Fruit fly (Drosophila melanogaster) whole organism, embryonic: ENCODE measurements around the gene Ogdh.

Source experiments
- Aef1 ChIP-seq: fragments of 200-800 bp; sonication (Bioruptor generic); IDR thresholded peaks from 3 replicates; pipeline ENCODE4 v1.3.6; 2022; ENCODE audit warnings: missing biosample characterization, missing genetic modification characterization
- Antp ChIP-seq: fragments of 200-800 bp; sonication (Bioruptor generic); optimal IDR thresholded peaks from 3 replicates; lab custom pipeline; 2016; ENCODE audit warnings: missing biosample characterization, missing genetic modification characterization
- B-H1 ChIP-seq: fragments of 200-800 bp; sonication (Bioruptor generic); IDR thresholded peaks from 3 replicates; pipeline ENCODE4 v1.3.6; 2022; ENCODE audit warnings: missing biosample characterization, missing genetic modification characterization
- Blimp-1 ChIP-seq: fragments of 200-800 bp; sonication (Bioruptor generic); optimal IDR thresholded peaks from 3 replicates; lab custom pipeline; 2018; ENCODE audit warnings: missing biosample characterization, missing genetic modification characterization, mild to moderate bottlenecking, moderate library complexity, missing genetic modification reagents
- CG10462 ChIP-seq: fragments of 200-800 bp; sonication (Bioruptor generic); optimal IDR thresholded peaks from 2 replicates; lab custom pipeline; 2016; ENCODE audit warnings: missing biosample characterization, missing genetic modification characterization
- CG11247 ChIP-seq: fragments of 200-800 bp; sonication (Bioruptor generic); IDR thresholded peaks from 2 replicates; pipeline ENCODE4 v1.3.6; 2022; ENCODE audit warnings: missing biosample characterization, missing genetic modification characterization
- CG12071 ChIP-seq: fragments of 200-800 bp; sonication (Bioruptor generic); optimal IDR thresholded peaks from 3 replicates; lab custom pipeline; 2018; ENCODE audit warnings: missing biosample characterization, mild to moderate bottlenecking, missing genetic modification characterization
- CG12942 ChIP-seq: fragments of 200-800 bp; sonication (Bioruptor generic); optimal IDR thresholded peaks from 3 replicates; lab custom pipeline; 2016; ENCODE audit warnings: missing biosample characterization, missing genetic modification characterization
- CG13287 ChIP-seq: fragments of 200-800 bp; sonication (Bioruptor generic); IDR thresholded peaks from 2 replicates; pipeline ENCODE4 v1.3.6; 2022; ENCODE audit warnings: missing biosample characterization, missing genetic modification characterization; ENCODE audit not compliant: partially characterized antibody
- CG13775 ChIP-seq: fragments of 200-800 bp; sonication (Bioruptor generic); optimal IDR thresholded peaks from 3 replicates; lab custom pipeline; 2017; ENCODE audit warnings: missing biosample characterization, mild to moderate bottlenecking, missing genetic modification characterization
- CG15696 ChIP-seq: fragments of 200-800 bp; sonication (Bioruptor generic); optimal IDR thresholded peaks from 2 replicates; lab custom pipeline; 2019; ENCODE audit warnings: missing biosample characterization, mild to moderate bottlenecking, missing genetic modification characterization, moderate library complexity
- CG17612 ChIP-seq: fragments of 200-800 bp; sonication (Bioruptor generic); IDR thresholded peaks from 2 replicates; pipeline ENCODE4 v1.3.6; 2022; ENCODE audit warnings: missing biosample characterization, missing genetic modification characterization
- CG1832 ChIP-seq: fragments of 200-800 bp; sonication (Bioruptor generic); optimal IDR thresholded peaks from 2 replicates; lab custom pipeline; 2017; ENCODE audit warnings: missing biosample characterization, mild to moderate bottlenecking, missing genetic modification characterization, inconsistent platforms
- CG18599 ChIP-seq: fragments of 200-800 bp; sonication (Bioruptor generic); optimal IDR thresholded peaks from 3 replicates; lab custom pipeline; 2017; ENCODE audit warnings: missing biosample characterization, missing genetic modification characterization, mild to moderate bottlenecking, moderate library complexity, missing genetic modification reagents
- CG2712 ChIP-seq: fragments of 200-800 bp; optimal IDR thresholded peaks from 3 replicates; lab custom pipeline; 2019; ENCODE audit warnings: missing biosample characterization, mild to moderate bottlenecking, missing genetic modification characterization, moderate library complexity
- CG34224 ChIP-seq: fragments of 200-800 bp; sonication (Bioruptor generic); IDR thresholded peaks from 3 replicates; pipeline ENCODE4 v1.3.6; 2022; ENCODE audit warnings: missing biosample characterization, missing genetic modification characterization; ENCODE audit not compliant: partially characterized antibody
- CG4424 ChIP-seq: fragments of 200-800 bp; sonication (Bioruptor generic); optimal IDR thresholded peaks from 3 replicates; lab custom pipeline; 2016; ENCODE audit warnings: missing biosample characterization, missing genetic modification characterization
- CG5180 ChIP-seq: fragments of 200-800 bp; sonication (Bioruptor generic); optimal IDR thresholded peaks from 3 replicates; lab custom pipeline; 2017; ENCODE audit warnings: missing biosample characterization, missing genetic modification characterization, mild to moderate bottlenecking, moderate library complexity, missing genetic modification reagents
- CG5245 ChIP-seq: fragments of 200-800 bp; sonication (Bioruptor generic); optimal IDR thresholded peaks from 3 replicates; lab custom pipeline; 2016; ENCODE audit warnings: missing biosample characterization, missing genetic modification characterization
- CG7745 ChIP-seq: fragments of 200-800 bp; sonication (Bioruptor generic); optimal IDR thresholded peaks from 2 replicates; lab custom pipeline; 2018; ENCODE audit warnings: missing biosample characterization, mild to moderate bottlenecking, missing genetic modification characterization, moderate library complexity
- CG8281 ChIP-seq: fragments of 200-800 bp; sonication (Bioruptor generic); optimal IDR thresholded peaks from 2 replicates; lab custom pipeline; 2018; ENCODE audit warnings: missing biosample characterization, mild to moderate bottlenecking, missing genetic modification characterization, moderate library complexity
- CG9437 ChIP-seq: fragments of 200-800 bp; sonication (Bioruptor generic); optimal IDR thresholded peaks from 2 replicates; lab custom pipeline; 2018; ENCODE audit warnings: missing biosample characterization, mild to moderate bottlenecking, missing genetic modification characterization
- Dek ChIP-seq: fragments of 200-800 bp; sonication (Bioruptor generic); optimal IDR thresholded peaks from 3 replicates; lab custom pipeline; 2019; ENCODE audit warnings: missing biosample characterization, mild to moderate bottlenecking, missing genetic modification characterization, moderate library complexity
- E2f1 ChIP-seq: fragments of 200-800 bp; sonication (Bioruptor generic); IDR thresholded peaks from 2 replicates; pipeline ENCODE4 v1.3.6; 2022; ENCODE audit warnings: missing biosample characterization, missing genetic modification characterization
- E2f2 ChIP-seq: fragments of 200-800 bp; sonication (Bioruptor generic); IDR thresholded peaks from 2 replicates; pipeline ENCODE4 v1.3.6; 2022; ENCODE audit warnings: missing biosample characterization, missing genetic modification characterization
- ERR ChIP-seq: fragments of 200-800 bp; sonication (Bioruptor generic); optimal IDR thresholded peaks from 2 replicates; lab custom pipeline; 2016; ENCODE audit warnings: missing biosample characterization, missing genetic modification characterization
- GATAe ChIP-seq: fragments of 200-800 bp; sonication (Bioruptor generic); conservative IDR thresholded peaks from 2 replicates; pipeline ENCODE4 v1.3.6; 2022; ENCODE audit warnings: missing biosample characterization, missing genetic modification characterization
- Hey ChIP-seq: fragments of 200-800 bp; sonication (Bioruptor generic); optimal IDR thresholded peaks from 3 replicates; lab custom pipeline; 2018; ENCODE audit warnings: missing biosample characterization, mild to moderate bottlenecking, missing genetic modification characterization
- Hr39 ChIP-seq: fragments of >200 bp; optimal IDR thresholded peaks from 2 replicates; lab custom pipeline; 2017
- Med ChIP-seq: fragments of 200-800 bp; sonication (Bioruptor generic); peaks from one replicate; lab custom pipeline; 2016; ENCODE audit warnings: missing biosample characterization, missing genetic modification characterization, mild to moderate bottlenecking, inconsistent platforms, moderate library complexity
- Oli ChIP-seq: fragments of 200-800 bp; sonication (Bioruptor generic); optimal IDR thresholded peaks from 2 replicates; lab custom pipeline; 2018; ENCODE audit warnings: missing biosample characterization, mild to moderate bottlenecking, missing genetic modification characterization, moderate library complexity
- ab ChIP-seq: fragments of 200-800 bp; sonication (Bioruptor generic); optimal IDR thresholded peaks from 2 replicates; lab custom pipeline; 2016; ENCODE audit warnings: missing biosample characterization, missing genetic modification characterization
- bbx ChIP-seq: fragments of 200-800 bp; sonication (Bioruptor generic); IDR thresholded peaks from 2 replicates; pipeline ENCODE4 v1.3.6; 2022; ENCODE audit warnings: missing biosample characterization, missing genetic modification characterization; ENCODE audit not compliant: partially characterized antibody
- corto ChIP-seq: fragments of 200-800 bp; sonication (Bioruptor generic); optimal IDR thresholded peaks from 2 replicates; lab custom pipeline; 2016; ENCODE audit warnings: missing biosample characterization, mild to moderate bottlenecking, missing genetic modification characterization, moderate library complexity
- dm ChIP-seq: fragments of 200-800 bp; sonication (Bioruptor generic); optimal IDR thresholded peaks from 3 replicates; lab custom pipeline; 2016; ENCODE audit warnings: missing biosample characterization, missing genetic modification characterization
- esg ChIP-seq: fragments of 200-800 bp; sonication (Bioruptor generic); conservative IDR thresholded peaks from 2 replicates; pipeline ENCODE4 v1.3.6; 2022; ENCODE audit warnings: missing biosample characterization, missing genetic modification characterization
- fd3F ChIP-seq: fragments of 200-800 bp; sonication (Bioruptor generic); optimal IDR thresholded peaks from 2 replicates; lab custom pipeline; 2018; ENCODE audit warnings: missing biosample characterization, mild to moderate bottlenecking, missing genetic modification characterization, moderate library complexity
- ftz-f1 ChIP-seq: fragments of 200-800 bp; sonication (Bioruptor generic); optimal IDR thresholded peaks from 2 replicates; lab custom pipeline; 2016; ENCODE audit warnings: missing biosample characterization, missing genetic modification characterization
- ham ChIP-seq: fragments of 200-800 bp; sonication (Bioruptor generic); IDR thresholded peaks from 2 replicates; pipeline ENCODE4 v1.3.6; 2022; ENCODE audit warnings: missing biosample characterization, missing genetic modification characterization
- jigr1 ChIP-seq: fragments of 200-800 bp; sonication (Bioruptor generic); IDR thresholded peaks from 3 replicates; pipeline ENCODE4 v1.3.6; 2022; ENCODE audit warnings: missing biosample characterization, missing genetic modification characterization
- ken ChIP-seq: fragments of 200-800 bp; sonication (Bioruptor generic); IDR thresholded peaks from 3 replicates; pipeline ENCODE4 v1.3.6; 2022; ENCODE audit warnings: missing biosample characterization, missing genetic modification characterization
- kni ChIP-seq: fragments of 200-800 bp; sonication (Bioruptor generic); optimal IDR thresholded peaks from 3 replicates; lab custom pipeline; 2017; ENCODE audit warnings: mild to moderate bottlenecking, missing biosample characterization, missing genetic modification reagents, missing genetic modification characterization
- pnt ChIP-seq: fragments of 200-800 bp; sonication (Bioruptor generic); optimal IDR thresholded peaks from 3 replicates; lab custom pipeline; 2016; ENCODE audit warnings: missing biosample characterization, missing genetic modification characterization
- psq ChIP-seq: fragments of 200-800 bp; sonication (Bioruptor generic); optimal IDR thresholded peaks from 2 replicates; lab custom pipeline; 2017; ENCODE audit warnings: missing biosample characterization, missing genetic modification characterization
- sd ChIP-seq: fragments of 200-800 bp; sonication (Bioruptor generic); optimal IDR thresholded peaks from 3 replicates; lab custom pipeline; 2018; ENCODE audit warnings: missing biosample characterization, mild to moderate bottlenecking, missing genetic modification characterization, moderate library complexity
- seq ChIP-seq: fragments of 200-800 bp; sonication (Bioruptor generic); IDR thresholded peaks from 2 replicates; pipeline ENCODE4 v1.3.6; 2022; ENCODE audit warnings: missing biosample characterization, missing genetic modification characterization
- shn ChIP-seq: fragments of 200-800 bp; sonication (Bioruptor generic); optimal IDR thresholded peaks from 3 replicates; lab custom pipeline; 2016; ENCODE audit warnings: missing biosample characterization, missing genetic modification characterization
- sna ChIP-seq: fragments of 200-800 bp; sonication (Bioruptor generic); IDR thresholded peaks from 2 replicates; pipeline ENCODE4 v1.3.6; 2022; ENCODE audit warnings: missing biosample characterization, missing genetic modification characterization; ENCODE audit not compliant: partially characterized antibody
- tx ChIP-seq: fragments of 200-800 bp; sonication (Bioruptor generic); optimal IDR thresholded peaks from 2 replicates; lab custom pipeline; 2016; ENCODE audit warnings: missing biosample characterization, missing genetic modification characterization

The Ogdh gene

DNA sequence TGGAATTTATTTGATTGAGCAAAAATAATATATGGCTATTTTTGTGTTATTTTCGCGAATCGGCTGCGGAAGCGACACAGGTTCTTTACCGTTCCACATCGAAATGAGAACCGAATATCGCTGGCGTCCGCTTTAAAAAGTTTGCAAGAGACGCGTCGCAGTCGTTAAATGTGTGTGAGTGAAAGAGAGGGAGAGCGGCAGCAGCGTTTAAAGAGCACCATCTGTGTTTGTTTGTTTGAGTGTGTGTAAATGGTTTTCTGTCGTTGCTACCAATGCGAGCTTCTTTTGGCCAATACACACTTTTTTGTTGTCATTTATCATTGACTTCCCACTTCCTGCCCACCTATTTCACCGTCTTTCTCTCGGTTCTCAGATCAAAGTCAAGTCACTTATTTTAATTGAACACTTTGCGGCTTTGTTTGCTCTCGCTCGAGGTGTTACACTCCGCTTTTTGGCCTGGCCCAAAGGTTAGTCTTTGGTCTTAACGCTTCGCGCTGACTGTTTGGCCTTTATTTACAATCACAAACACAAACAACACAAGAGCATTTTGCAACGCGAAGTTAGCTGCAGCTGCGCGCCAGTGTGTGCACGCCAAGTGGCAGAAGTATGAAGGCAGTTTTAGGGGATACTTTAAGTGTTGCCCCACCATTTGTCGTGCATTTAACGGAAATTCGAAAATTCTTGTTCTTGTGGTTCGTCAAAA is 57.5 kb downstream of the Ogdh start, which contains the start of gene CG3764 (continued):
- TF ChIP-seq CG8281 = peak; percentile 60
- no peak for TF ChIP-seq CG1832
- 0 out of 2 replicates have a peak, but pooled peaks have one; percentile 17 for TF ChIP-seq CG17612
- peak; percentile 82; the same call in 2 of the 3 replicates for TF ChIP-seq ken (GFP tag; lab: Robert Waterston, UW)
- TF ChIP-seq bbx = peak; percentile 65
- TF ChIP-seq corto (GFP tag; lab: Kevin White, UChicago) = no peak
- peak; percentile 37 for TF ChIP-seq CG10462 (GFP tag; lab: Kevin White, UChicago)
- peak; percentile 63 for TF ChIP-seq Antp (GFP tag; lab: Kevin White, UChicago)
- TF ChIP-seq CG12071 (GFP tag; lab: Kevin White, UChicago) = peak; percentile 91
- no peak for TF ChIP-seq psq
- peak; percentile 85 for TF ChIP-seq ftz-f1
- no peak for TF ChIP-seq Hr39 (lab: Kevin White, UChicago)
- no peak for TF ChIP-seq sna (GFP tag; lab: Robert Waterston, UW)
- TF ChIP-seq CG9437 (GFP tag; lab: Kevin White, UChicago) = no peak
- TF ChIP-seq sd (tag; lab: Kevin White, UChicago) = peak; percentile 52
- peak; percentile 85 for TF ChIP-seq seq
- peak; percentile 63 for TF ChIP-seq dm (GFP tag; lab: Kevin White, UChicago)
- no peak for TF ChIP-seq jigr1 (GFP tag; lab: Robert Waterston, UW)
- TF ChIP-seq fd3F (GFP tag; lab: Kevin White, UChicago) = peak; percentile 56
- peak; percentile 47 for TF ChIP-seq CG4424 (GFP tag; lab: Kevin White, UChicago)
- TF ChIP-seq CG15696 (tag; lab: Kevin White, UChicago) = peak; percentile 74
- peak; percentile 61 for TF ChIP-seq CG13287 (GFP tag; lab: Robert Waterston, UW)
- peak; percentile 50 for TF ChIP-seq CG13775 (GFP tag; lab: Kevin White, UChicago)
- peak; percentile 73 for TF ChIP-seq CG5180 (GFP tag; lab: Kevin White, UChicago)
- no peak for TF ChIP-seq ham (GFP tag; lab: Robert Waterston, UW)
- peak; percentile 74 for TF ChIP-seq ERR (GFP tag; lab: Kevin White, UChicago)
- TF ChIP-seq CG2712 (tag; lab: Kevin White, UChicago) = peak; percentile 70
- TF ChIP-seq E2f1 (GFP tag; lab: Robert Waterston, UW) = 0 out of 2 replicates have a peak, but pooled peaks have one; percentile 24
- peak; percentile 76 for TF ChIP-seq Dek (tag; lab: Kevin White, UChicago)
- peak; percentile 76 for TF ChIP-seq CG18599 (GFP tag; lab: Kevin White, UChicago)
- peak; percentile 60 for TF ChIP-seq shn (GFP tag; lab: Kevin White, UChicago)
- peak; percentile 24; the same call in 1 of the 3 replicates for TF ChIP-seq B-H1 (GFP tag; lab: Robert Waterston, UW)
- TF ChIP-seq E2f2 = peak; percentile 84
- no peak for TF ChIP-seq esg
- TF ChIP-seq CG12942 = peak; percentile 71
- TF ChIP-seq CG5245 = peak; percentile 30
- peak; percentile 60 for TF ChIP-seq pnt (GFP tag; lab: Kevin White, UChicago)
- TF ChIP-seq Med (GFP tag; lab: Kevin White, UChicago) = peak; percentile 98
- no peak for TF ChIP-seq ab (GFP tag; lab: Kevin White, UChicago)
- peak; percentile 80 for TF ChIP-seq Aef1 (GFP tag; lab: Robert Waterston, UW)
- no peak for TF ChIP-seq CG34224
- peak; percentile 24 for TF ChIP-seq CG7745 (tag; lab: Kevin White, UChicago)
- TF ChIP-seq GATAe (GFP tag; lab: Robert Waterston, UW) = no peak
- peak; percentile 79 for TF ChIP-seq Hey (tag; lab: Kevin White, UChicago)
- peak; percentile 96 for TF ChIP-seq kni
- peak; percentile 43 for TF ChIP-seq Oli (tag; lab: Kevin White, UChicago)
- TF ChIP-seq CG11247 (GFP tag; lab: Robert Waterston, UW) = 0 out of 2 replicates have a peak, but pooled peaks have one; percentile 49
- peak; percentile 47 for TF ChIP-seq tx (GFP tag; lab: Kevin White, UChicago)
- TF ChIP-seq Blimp-1 (GFP tag; lab: Kevin White, UChicago) = peak; percentile 56
